Worm (Caenorhabditis elegans): Measurements from ENCODE around the gene Y102E9.3.

DNA sequence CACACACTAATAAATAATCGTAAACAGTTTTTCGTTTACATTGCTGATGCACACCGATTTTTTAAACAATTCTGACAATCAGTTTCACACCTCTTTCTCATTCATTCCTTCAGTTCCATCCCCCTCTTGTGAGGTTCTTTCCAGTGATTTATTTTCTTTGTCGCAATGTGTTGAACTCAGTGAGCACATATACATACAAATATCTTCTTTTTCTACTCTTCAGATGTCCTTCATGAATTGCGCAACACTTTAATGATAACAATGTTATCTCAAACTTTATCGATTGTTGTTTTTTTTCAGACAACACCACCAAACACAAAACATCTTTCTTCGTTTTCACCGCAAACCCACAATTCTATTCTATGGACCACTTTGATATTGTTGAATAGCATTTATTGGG, 11.7 kb upstream of the Y102E9.3 start, which contains the start of gene dig-1:
- TF ChIP-seq unc-62 (GFP tag; optimal IDR thresholded peaks at IDR 0.05 in 1 of 2) (no peak), unc-62 (tag; optimal IDR thresholded peaks at IDR 0.05) (no peak), nhr-237 (tag; optimal IDR thresholded peaks at IDR 0.05) (no peak), D1046.2 (GFP tag; IDR thresholded peaks at IDR 0.05) (no peak), nhr-28 (tag; optimal IDR thresholded peaks at IDR 0.05) (no peak), lin-15B (tag; optimal IDR thresholded peaks at IDR 0.05) (no peak), nhr-25 (tag; optimal IDR thresholded peaks at IDR 0.05; ENCODE audit: borderline replicate concordance, insufficient read depth) (no peak), vab-7 (GFP tag; IDR thresholded peaks at IDR 0.05) (no peak)
